Worm (Caenorhabditis elegans): ENCODE data around the gene clec-227.

DNA sequence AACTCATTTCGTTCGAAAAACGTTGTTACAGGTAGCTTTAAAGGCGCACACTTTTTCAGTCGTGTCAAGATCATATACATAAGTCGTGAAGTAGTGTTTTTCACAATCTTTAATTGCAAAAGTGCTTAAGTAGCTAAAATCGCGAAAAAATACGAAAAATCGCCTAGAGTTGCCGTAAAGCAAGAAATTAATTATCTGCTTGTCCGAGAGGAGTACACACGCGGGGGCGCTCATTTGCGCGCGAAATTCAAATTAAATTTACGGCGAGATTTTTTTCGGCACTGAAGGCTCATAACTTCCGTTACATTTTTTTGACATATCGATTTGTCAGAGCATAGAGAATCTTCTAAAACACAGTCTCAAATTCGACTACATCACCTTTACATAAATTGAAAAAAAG is 12.2 kb upstream of the clec-227 start:
- TF ChIP-seq nhr-237 (tag; optimal IDR thresholded peaks at IDR 0.05), result no peak
- TF ChIP-seq alr-1 (tag; optimal IDR thresholded peaks at IDR 0.05), result no peak
- no peak for TF ChIP-seq lsy-2 (tag; optimal IDR thresholded peaks at IDR 0.05)
- no peak for TF ChIP-seq ama-1 (optimal IDR thresholded peaks at IDR 0.05)
- no peak for TF ChIP-seq C34F6.9 (tag; optimal IDR thresholded peaks at IDR 0.05)
- no peak for TF ChIP-seq snpc-4 (tag; optimal IDR thresholded peaks at IDR 0.05)
- no peak for TF ChIP-seq blmp-1 (tag; optimal IDR thresholded peaks at IDR 0.05; ENCODE audit: insufficient read depth)
- no peak for TF ChIP-seq nhr-25 (tag; optimal IDR thresholded peaks at IDR 0.05)
- no peak for TF ChIP-seq lin-39 (tag; optimal IDR thresholded peaks at IDR 0.05)

All from whole organism, L2 larva.